Worm (Caenorhabditis elegans): ENCODE measurements around the gene F56B3.9.

F56B3.9 gene

ce11 chrIV:772931-773330 lies 1.8 kb downstream of the F56B3.9 start, which contains the start of gene mrpl-2:
Gene mrpl-2, plus strand, starts transcription at chrIV:773237.
- TF ChIP-seq lin-15B (tag; optimal IDR thresholded peaks at IDR 0.05) (peak; percentile 58), ztf-4 (tag; optimal IDR thresholded peaks at IDR 0.05) (no peak)

- TF ChIP-seq nfya-1 (tag; optimal IDR thresholded peaks at IDR 0.05; ENCODE audit: insufficient read depth) (no peak), lsy-12 (tag; optimal IDR thresholded peaks at IDR 0.05) (no peak), ZK546.5 (tag; optimal IDR thresholded peaks at IDR 0.05) (no peak)
Measured at ce11 chrIV:773580-773979, 2.4 kb downstream of the F56B3.9 start.

ce11 chrIV:778484-778883 lies 7.3 kb downstream of the F56B3.9 start, which contains the start of gene ugt-52:
Gene ugt-52, plus strand, starts transcription at chrIV:778784.
- TF ChIP-seq nhr-237 (tag; optimal IDR thresholded peaks at IDR 0.05) (no peak), ceh-16 (tag; optimal IDR thresholded peaks at IDR 0.05) (no peak), pha-4 (tag; optimal IDR thresholded peaks at IDR 0.05) (peak; percentile 9)

ce11 chrIV:782393-782792 lies 11.2 kb downstream of the F56B3.9 start:
- TF ChIP-seq eor-1 (tag; optimal IDR thresholded peaks at IDR 0.05) (no peak), nhr-76 (tag; optimal IDR thresholded peaks at IDR 0.05) (no peak), fkh-2 (tag; optimal IDR thresholded peaks at IDR 0.05) (no peak), snpc-4 (tag; optimal IDR thresholded peaks at IDR 0.05) (no peak), ama-1 (optimal IDR thresholded peaks at IDR 0.05) (no peak), ceh-16 (tag; optimal IDR thresholded peaks at IDR 0.05) (no peak), daf-12 (tag; optimal IDR thresholded peaks at IDR 0.05) (no peak)

- no peak for TF ChIP-seq ceh-9 (tag; optimal IDR thresholded peaks at IDR 0.05)
- no peak for TF ChIP-seq lin-15B (tag; optimal IDR thresholded peaks at IDR 0.05)
- TF ChIP-seq zag-1 (tag; optimal IDR thresholded peaks at IDR 0.05), result no peak
- TF ChIP-seq nhr-43 (tag; optimal IDR thresholded peaks at IDR 0.05; ENCODE audit: poor library complexity, severe bottlenecking), result no peak
- TF ChIP-seq egl-27 (tag; optimal IDR thresholded peaks at IDR 0.05), result no peak
- TF ChIP-seq jun-1 (tag; optimal IDR thresholded peaks at IDR 0.05), result no peak
- TF ChIP-seq ceh-16 (tag; optimal IDR thresholded peaks at IDR 0.05), result no peak
- TF ChIP-seq nhr-77 (tag; optimal IDR thresholded peaks at IDR 0.05), result no peak
- no peak for TF ChIP-seq fos-1 (tag; optimal IDR thresholded peaks at IDR 0.05)
- TF ChIP-seq nfya-1 (tag; optimal IDR thresholded peaks at IDR 0.05; ENCODE audit: insufficient read depth), result no peak
- TF ChIP-seq unc-62 (GFP tag; optimal IDR thresholded peaks at IDR 0.05), result no peak
- TF ChIP-seq elt-2 (tag; optimal IDR thresholded peaks at IDR 0.05), result no peak
- TF ChIP-seq fkh-10 (GFP tag; optimal IDR thresholded peaks at IDR 0.05), result no peak
- no peak for TF ChIP-seq ceh-28 (tag; optimal IDR thresholded peaks at IDR 0.05)
- TF ChIP-seq ama-1 (optimal IDR thresholded peaks at IDR 0.05), result no peak
- TF ChIP-seq ztf-4 (tag; optimal IDR thresholded peaks at IDR 0.05), result no peak
- no peak for TF ChIP-seq elt-3 (tag; optimal IDR thresholded peaks at IDR 0.05)
- no peak for TF ChIP-seq nhr-237 (tag; optimal IDR thresholded peaks at IDR 0.05)
- no peak for TF ChIP-seq R02D3.7 (tag; optimal IDR thresholded peaks at IDR 0.05)
Measured at ce11 chrIV:787755-788154, 16.6 kb downstream of the F56B3.9 start, which contains the start of gene F56B3.6. Gene F56B3.6, plus strand, starts transcription at chrIV:788055.

ce11 chrIV:794275-794674 lies 23.1 kb downstream of the F56B3.9 start, which contains the start of gene F56B3.4:
Gene F56B3.4, minus strand, starts transcription at chrIV:794275.
- TF ChIP-seq snpc-4 (tag; optimal IDR thresholded peaks at IDR 0.05), result no peak
- no peak for TF ChIP-seq nhr-11 (tag; optimal IDR thresholded peaks at IDR 0.05)
- TF ChIP-seq nhr-28 (tag; optimal IDR thresholded peaks at IDR 0.05), result no peak
- TF ChIP-seq nhr-25 (tag; optimal IDR thresholded peaks at IDR 0.05), result no peak
- no peak for TF ChIP-seq mml-1 (tag; optimal IDR thresholded peaks at IDR 0.05)
- TF ChIP-seq skn-1 (tag; optimal IDR thresholded peaks at IDR 0.05), result no peak
- TF ChIP-seq ZK546.5 (tag; optimal IDR thresholded peaks at IDR 0.05), result no peak
- no peak for TF ChIP-seq fos-1 (tag; optimal IDR thresholded peaks at IDR 0.05)
- no peak for TF ChIP-seq nhr-43 (tag; optimal IDR thresholded peaks at IDR 0.05; ENCODE audit: poor library complexity, severe bottlenecking)
- no peak for TF ChIP-seq nhr-237 (tag; optimal IDR thresholded peaks at IDR 0.05)
- TF ChIP-seq unc-39 (tag; optimal IDR thresholded peaks at IDR 0.05), result no peak
